Worm (Caenorhabditis elegans): ENCODE measurements around the gene best-14.

- TF ChIP-seq tbx-11 (GFP tag; IDR thresholded peaks at IDR 0.05) (no peak), hmbx-1 (tag; optimal IDR thresholded peaks at IDR 0.05) (no peak), ceh-13 (GFP tag; optimal IDR thresholded peaks at IDR 0.05) (no peak), scrt-1 (GFP tag; IDR thresholded peaks at IDR 0.05) (no peak), hnd-1 (tag; optimal IDR thresholded peaks at IDR 0.05) (no peak)
These were observed 22.9 kb downstream of the best-14 start for ce11 chrV:10580638-10581037.

Data from whole organism, early embryonic.